Worm (Caenorhabditis elegans): ENCODE results near the gene T26G10.5.

The T26G10.5 gene

DNA sequence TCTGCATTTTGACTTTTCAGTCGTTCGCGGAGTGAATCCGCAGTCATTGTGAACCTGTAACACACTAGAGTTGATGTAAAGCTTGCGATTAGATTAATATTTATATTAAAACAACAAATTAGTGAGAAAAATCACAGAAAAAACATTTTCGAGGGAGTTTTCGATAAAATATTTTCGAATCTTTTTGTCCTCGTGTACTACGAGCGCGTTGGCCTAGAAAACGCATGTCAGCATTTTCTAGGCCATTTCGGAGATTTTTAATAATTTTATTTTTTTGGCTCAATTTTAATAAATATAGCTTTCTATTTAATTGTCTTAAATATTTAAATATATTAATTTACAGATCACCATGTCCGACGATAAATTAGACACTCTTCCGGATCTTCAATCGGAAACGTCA, 39.2 kb upstream of the T26G10.5 start, which contains the start of gene B0464.9 (continued):
- TF ChIP-seq tbx-7 (tag; optimal IDR thresholded peaks at IDR 0.05) (peak; percentile 63), ahr-1 (tag; optimal IDR thresholded peaks at IDR 0.05) (no peak), ref-2 (tag; optimal IDR thresholded peaks at IDR 0.05) (peak; percentile 37), ceh-30 (tag; optimal IDR thresholded peaks at IDR 0.05) (no peak), pax-1 (tag; optimal IDR thresholded peaks at IDR 0.05) (no peak), unc-42 (tag; optimal IDR thresholded peaks at IDR 0.05) (no peak), Y22D7AL.16 (tag; optimal IDR thresholded peaks at IDR 0.05) (no peak), pat-9 (tag; optimal IDR thresholded peaks at IDR 0.05) (no peak), ttx-3 (tag; optimal IDR thresholded peaks at IDR 0.05) (peak; percentile 40), F13H6.1 (tag; optimal IDR thresholded peaks at IDR 0.05) (no peak), C38D4.7 (GFP tag; optimal IDR thresholded peaks at IDR 0.05) (no peak), eyg-1 (tag; optimal IDR thresholded peaks at IDR 0.05) (no peak), nhr-232 (tag; optimal IDR thresholded peaks at IDR 0.05) (no peak), che-1 (tag; optimal IDR thresholded peaks at IDR 0.05) (no peak), K02D7.2 (tag; optimal IDR thresholded peaks at IDR 0.05) (no peak), ceh-18 (tag; optimal IDR thresholded peaks at IDR 0.05) (no peak)

DNA sequence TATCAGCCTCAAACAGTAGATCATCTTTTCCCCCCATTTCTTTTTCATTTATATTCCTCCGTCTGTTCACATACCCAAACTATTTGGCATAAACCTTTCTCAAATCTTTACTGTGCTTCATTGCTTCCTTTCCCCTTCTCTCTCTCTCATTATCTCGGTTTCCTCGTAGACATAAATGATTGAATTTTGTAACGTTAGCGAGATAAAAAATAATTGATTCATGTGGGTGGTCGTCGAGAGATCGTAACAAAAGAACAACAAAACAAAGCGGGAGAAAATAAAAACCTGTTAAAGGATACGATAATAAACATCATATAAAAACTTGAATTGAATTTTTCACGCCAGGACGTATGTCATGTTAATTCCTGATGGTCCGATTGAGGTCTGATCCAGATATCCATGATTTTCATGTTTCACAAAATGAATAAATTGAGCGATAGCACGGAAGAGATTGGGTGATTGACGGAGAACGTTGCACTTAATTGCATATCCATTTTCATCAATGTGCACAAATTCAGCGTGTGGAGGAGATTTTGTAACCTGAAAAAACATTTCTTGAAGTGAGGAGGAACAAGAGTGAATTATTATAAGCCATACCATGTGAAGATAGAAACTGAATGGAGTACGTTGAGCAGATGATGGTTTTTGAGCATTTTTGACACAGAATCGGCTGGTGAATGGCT, 36.7 kb upstream of the T26G10.5 start:
- TF ChIP-seq ama-1 (optimal IDR thresholded peaks at IDR 0.05): peak; percentile 50
- peak; percentile 9 for TF ChIP-seq che-1 (tag; optimal IDR thresholded peaks at IDR 0.05)
- TF ChIP-seq npax-4 (tag; optimal IDR thresholded peaks at IDR 0.05): no peak

DNA sequence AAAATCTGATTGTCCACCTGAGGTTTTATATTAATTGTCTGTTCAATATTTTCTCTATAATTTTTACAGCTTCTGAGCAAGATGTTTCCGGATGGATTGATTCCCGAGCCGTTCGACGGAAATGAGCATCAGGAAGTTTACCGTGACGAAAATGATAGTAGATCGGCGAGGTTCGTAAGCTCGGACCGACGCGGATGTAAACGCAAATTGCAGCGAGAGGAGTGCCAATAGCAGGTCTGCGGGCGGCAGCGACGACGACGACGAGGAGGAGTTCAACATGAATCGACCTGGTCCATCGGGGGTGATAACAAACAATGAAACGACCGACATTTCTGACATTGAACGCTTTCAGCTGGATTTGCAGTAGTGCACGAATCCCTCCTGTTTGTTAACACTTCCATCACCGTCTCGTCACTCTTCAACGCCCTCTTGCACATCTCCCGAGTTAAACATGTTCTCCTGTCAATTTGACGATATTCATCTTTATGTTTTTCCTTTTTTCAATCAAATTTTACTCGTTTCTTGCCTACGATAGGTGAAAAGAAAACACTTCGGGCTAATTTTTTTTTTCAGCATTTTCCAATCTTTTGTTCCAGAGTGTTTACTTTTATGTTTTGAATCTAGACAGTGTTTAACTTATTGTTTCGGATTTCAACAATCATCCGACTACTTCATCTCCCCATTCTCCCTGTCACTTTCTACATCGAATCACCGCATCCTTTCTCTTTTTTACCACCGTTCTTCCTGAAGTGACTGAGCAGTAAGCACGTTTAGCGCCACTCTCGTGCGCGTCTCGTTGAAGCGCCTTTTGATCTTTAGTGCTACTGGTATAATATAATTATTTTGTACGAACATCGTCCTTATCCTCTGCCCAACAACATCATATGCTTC, 35.9 kb upstream of the T26G10.5 start:
- TF ChIP-seq sdc-2 (tag; optimal IDR thresholded peaks at IDR 0.05) (no peak), pqm-1 (tag; optimal IDR thresholded peaks at IDR 0.05) (no peak), hlh-30 (tag; optimal IDR thresholded peaks at IDR 0.05; ENCODE audit: insufficient read depth) (no peak), che-1 (tag; optimal IDR thresholded peaks at IDR 0.05) (no peak), elt-2 (tag; optimal IDR thresholded peaks at IDR 0.05) (no peak), dmd-4 (tag; optimal IDR thresholded peaks at IDR 0.05; ENCODE audit: borderline replicate concordance) (no peak), ama-1 (optimal IDR thresholded peaks at IDR 0.05) (no peak), nhr-11 (tag; optimal IDR thresholded peaks at IDR 0.05) (no peak), C38D4.7 (GFP tag; optimal IDR thresholded peaks at IDR 0.05) (no peak), ets-4 (tag; optimal IDR thresholded peaks at IDR 0.05) (no peak), K02D7.2 (tag; optimal IDR thresholded peaks at IDR 0.05) (no peak)

DNA sequence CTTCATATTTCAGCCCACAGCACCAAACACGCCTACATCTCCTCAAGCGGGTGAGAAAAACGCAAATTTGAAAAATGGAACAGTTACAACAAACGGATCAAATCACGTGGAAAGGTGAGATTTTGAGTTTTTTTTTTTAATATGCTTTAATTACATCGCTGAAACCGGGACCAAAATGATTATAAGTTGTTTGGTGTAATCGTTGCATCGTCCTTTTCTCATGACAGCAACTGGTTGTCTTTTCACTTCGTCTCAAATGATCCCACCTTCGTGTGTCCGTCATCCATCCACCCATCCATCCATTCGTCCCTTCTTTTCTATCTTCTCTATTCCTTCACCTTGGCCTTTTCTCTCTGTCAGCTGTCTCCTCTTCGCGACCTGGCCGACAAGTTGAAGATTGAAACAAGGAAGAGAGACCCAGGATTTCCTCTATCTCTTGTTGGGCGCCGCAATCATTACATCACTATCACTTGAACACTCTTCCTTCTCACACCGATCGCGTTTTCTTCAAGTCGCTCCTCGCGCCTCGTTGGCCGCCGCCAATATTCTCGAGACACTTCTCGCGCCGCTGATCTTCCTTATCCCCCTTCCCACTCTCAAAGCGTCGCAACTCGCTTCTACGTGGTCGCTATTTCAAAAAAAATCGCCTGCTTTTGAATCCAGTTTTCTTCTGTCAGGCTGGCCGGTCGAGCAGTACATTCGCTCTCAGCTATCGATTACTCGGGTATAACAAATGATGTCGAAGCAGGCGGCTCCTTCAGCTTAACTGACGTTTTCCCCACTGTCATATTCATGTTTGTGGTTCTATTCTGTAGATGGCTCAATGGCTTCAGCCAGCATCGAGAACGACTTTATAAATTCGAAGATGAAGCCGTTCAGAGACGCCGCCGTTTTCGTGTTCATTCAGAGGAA, 31.2 kb upstream of the T26G10.5 start:
- TF ChIP-seq tbx-7 (tag; optimal IDR thresholded peaks at IDR 0.05) (no peak), ceh-18 (tag; optimal IDR thresholded peaks at IDR 0.05) (peak; percentile 77), ceh-34 (tag; optimal IDR thresholded peaks at IDR 0.05) (peak; percentile 49), nfya-1 (tag; optimal IDR thresholded peaks at IDR 0.05) (peak; percentile 44), unc-55 (GFP tag; optimal IDR thresholded peaks at IDR 0.05) (peak; percentile 85), unc-3 (GFP tag; conservative IDR thresholded peaks at IDR 0.05) (no peak), unc-3 (tag; optimal IDR thresholded peaks at IDR 0.05) (no peak), rnt-1 (tag; optimal IDR thresholded peaks at IDR 0.05) (peak; percentile 29), hlh-13 (GFP tag; optimal IDR thresholded peaks at IDR 0.05) (no peak), tbx-2 (tag; optimal IDR thresholded peaks at IDR 0.05) (peak; percentile 36)
